Fruit fly (Drosophila melanogaster): ENCODE data around the gene CG10165.

The CG10165 gene

DNA sequence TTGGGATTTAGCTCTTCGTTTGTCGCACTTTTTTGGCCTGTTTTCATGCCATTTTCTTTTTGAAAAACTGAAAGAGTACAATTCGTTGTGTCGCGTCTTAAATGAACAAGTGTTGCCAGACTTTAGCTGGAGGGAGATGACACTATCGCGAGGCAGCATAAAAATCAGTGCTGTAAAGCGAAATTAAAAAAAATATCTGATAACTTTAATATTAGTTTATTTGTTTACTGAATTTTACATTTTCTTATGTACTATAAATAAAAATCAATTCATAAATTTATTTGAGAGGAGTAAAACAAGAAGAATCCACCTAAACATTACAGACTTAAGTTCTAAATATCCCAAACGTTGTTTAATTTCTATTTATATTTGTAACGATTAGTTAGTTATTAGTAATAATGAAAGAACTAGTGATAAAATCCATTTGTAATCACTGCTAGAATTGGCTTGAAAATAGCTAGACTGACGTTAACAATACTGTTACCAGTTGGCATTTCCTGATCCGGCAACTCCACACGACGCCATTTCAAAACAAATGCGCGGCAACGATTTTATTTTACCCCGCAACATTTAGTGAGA, 47.2 kb upstream of the CG10165 start, which contains the start of the genes spi and msb1l (continued):
- TF ChIP-seq OdsH (GFP tag; optimal IDR thresholded peaks at IDR 0.05) (peak; percentile 50), Eip75B (GFP tag; optimal IDR thresholded peaks at IDR 0.05) (no peak), net (GFP tag; optimal IDR thresholded peaks at IDR 0.05) (no peak), CG31627 (GFP tag; optimal IDR thresholded peaks at IDR 0.05) (peak; percentile 12), Hr38 (GFP tag; optimal IDR thresholded peaks at IDR 0.05) (no peak), acj6 (GFP tag; optimal IDR thresholded peaks at IDR 0.05) (peak; percentile 41), Lpt (GFP tag; optimal IDR thresholded peaks at IDR 0.05) (no peak), dac (GFP tag; optimal IDR thresholded peaks at IDR 0.05) (no peak), CG11902 (GFP tag; optimal IDR thresholded peaks at IDR 0.05) (peak; percentile 5), Sox102F (GFP tag; optimal IDR thresholded peaks at IDR 0.05) (no peak), CG15336 (GFP tag; IDR thresholded peaks at IDR 0.05) (no peak), cyc (GFP tag; optimal IDR thresholded peaks at IDR 0.05) (peak; percentile 48), eg (GFP tag; IDR thresholded peaks at IDR 0.05) (0 out of 3 replicates have a peak, but pooled peaks have one; percentile 2)

DNA sequence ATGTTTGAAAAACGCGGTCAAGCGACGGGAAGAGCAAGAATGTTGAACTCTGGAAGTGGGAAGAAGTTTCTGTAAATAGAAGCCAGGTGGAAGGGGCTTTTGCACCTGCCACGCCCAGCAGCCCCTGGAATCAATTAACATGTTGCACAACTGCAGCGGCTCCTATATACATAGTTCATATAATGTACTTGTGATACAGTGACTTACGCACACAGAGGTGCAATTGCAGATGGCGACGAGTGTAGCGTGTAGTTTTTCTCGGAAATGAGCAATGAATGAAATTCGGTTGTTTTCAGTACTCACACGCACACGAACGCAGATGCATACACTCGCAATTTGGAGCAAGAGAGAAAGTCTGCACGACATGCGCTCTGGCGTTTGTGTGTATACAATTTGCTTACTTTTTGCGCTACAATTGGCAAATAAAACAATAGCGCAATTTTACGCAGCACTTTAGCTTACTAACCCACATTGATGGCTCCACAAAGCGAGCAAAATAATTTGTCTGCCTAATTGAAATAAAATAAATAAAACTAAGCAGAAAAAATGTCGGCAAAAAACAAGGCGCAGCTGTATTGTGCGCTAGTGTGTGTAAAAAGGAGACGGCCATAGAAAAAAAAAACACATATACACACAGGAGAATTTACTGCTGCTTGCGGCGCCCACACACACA, 46.3 kb upstream of the CG10165 start:
- peak; percentile 31 for TF ChIP-seq fd59A (GFP tag; optimal IDR thresholded peaks at IDR 0.05)
- TF ChIP-seq CG7368 (GFP tag; optimal IDR thresholded peaks at IDR 0.05) = no peak
- TF ChIP-seq spab (GFP tag; optimal IDR thresholded peaks at IDR 0.05) = no peak
- no peak for TF ChIP-seq dsx (GFP tag; optimal IDR thresholded peaks at IDR 0.05; ENCODE audit: poor library complexity, severe bottlenecking)
- peak; percentile 1 for TF ChIP-seq Sox102F (GFP tag; optimal IDR thresholded peaks at IDR 0.05)
- 0 out of 3 replicates have a peak, but pooled peaks have one; percentile 33 for TF ChIP-seq eg (GFP tag; IDR thresholded peaks at IDR 0.05)
- peak; percentile 32 for TF ChIP-seq fd85E (GFP tag; optimal IDR thresholded peaks at IDR 0.05)
- TF ChIP-seq Blimp-1 (GFP tag; optimal IDR thresholded peaks at IDR 0.05) = peak; percentile 12
- peak; percentile 3 for TF ChIP-seq CG6854 (GFP tag; optimal IDR thresholded peaks at IDR 0.05)
- TF ChIP-seq Hr38 (GFP tag; optimal IDR thresholded peaks at IDR 0.05) = no peak
- peak; percentile 20 for TF ChIP-seq CG32006 (GFP tag; optimal IDR thresholded peaks at IDR 0.05)
- TF ChIP-seq CG6163 (GFP tag; IDR thresholded peaks at IDR 0.05) = peak; percentile 63; the same call in 2 of the 3 replicates
- TF ChIP-seq fkh (GFP tag; optimal IDR thresholded peaks at IDR 0.05) = peak; percentile 73
- TF ChIP-seq ss (GFP tag; optimal IDR thresholded peaks at IDR 0.05) = peak in 1 of 2 experiments; percentile 22
- TF ChIP-seq esn (GFP tag; optimal IDR thresholded peaks at IDR 0.05) = no peak
- peak; percentile 22 for TF ChIP-seq Eip75B (GFP tag; optimal IDR thresholded peaks at IDR 0.05)
- peak; percentile 3 for TF ChIP-seq CG16779 (tag; optimal IDR thresholded peaks at IDR 0.05)
- TF ChIP-seq Eip78C (GFP tag) = peak; percentile 87
- TF ChIP-seq CG8319 (GFP tag; optimal IDR thresholded peaks at IDR 0.05) = no peak

DNA sequence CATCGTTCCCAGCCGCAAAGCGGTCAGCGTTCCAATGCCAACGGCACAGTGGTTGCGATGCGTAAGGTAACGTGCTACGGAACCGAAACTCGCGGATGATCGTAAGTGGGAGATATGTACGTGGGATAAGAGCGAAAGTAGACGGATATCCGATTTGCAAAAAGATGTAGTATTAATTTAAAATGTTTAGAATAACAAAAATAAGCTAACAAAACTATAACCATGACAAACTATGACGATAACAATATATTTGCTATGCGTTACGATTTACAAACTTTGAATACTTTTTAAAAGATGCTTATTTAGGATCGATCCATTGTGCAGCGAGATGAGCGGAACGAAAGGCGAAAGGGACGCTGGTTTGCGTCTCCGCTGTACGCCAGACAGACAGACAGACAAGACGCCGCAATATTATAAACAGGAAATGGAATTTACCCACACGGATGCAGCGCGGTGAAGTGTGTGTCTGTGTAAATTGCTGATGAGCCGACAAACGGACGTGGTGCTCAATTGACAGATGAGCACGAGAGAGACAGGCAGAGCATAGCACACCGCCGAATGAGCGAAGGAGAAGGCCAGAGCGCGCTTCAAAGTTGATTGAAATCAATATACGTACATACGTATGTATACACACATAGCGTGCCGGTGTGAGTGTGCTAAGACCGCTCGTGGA, 45.7 kb upstream of the CG10165 start:
- TF ChIP-seq CG3919 (GFP tag; optimal IDR thresholded peaks at IDR 0.05) (peak; percentile 97), Blimp-1 (GFP tag; optimal IDR thresholded peaks at IDR 0.05) (peak; percentile 93), Sox15 (GFP tag; optimal IDR thresholded peaks at IDR 0.05) (peak; percentile 94), CG11294 (GFP tag; IDR thresholded peaks at IDR 0.05) (peak; percentile 91), CG11762 (GFP tag; optimal IDR thresholded peaks at IDR 0.05; ENCODE audit: insufficient read depth) (peak; percentile 95), Ets21C (GFP tag; optimal IDR thresholded peaks at IDR 0.05) (peak; percentile 95), ss (GFP tag; optimal IDR thresholded peaks at IDR 0.05) (peak; percentile 87 to 93), topi (GFP tag; optimal IDR thresholded peaks at IDR 0.05) (peak; percentile 98), CG7368 (GFP tag; optimal IDR thresholded peaks at IDR 0.05) (peak; percentile 93), Hr38 (GFP tag; optimal IDR thresholded peaks at IDR 0.05) (no peak), Sox102F (GFP tag; optimal IDR thresholded peaks at IDR 0.05) (peak; percentile 96), Eip78C (GFP tag) (peak; percentile 99), cyc (GFP tag; optimal IDR thresholded peaks at IDR 0.05) (peak; percentile 97), OdsH (GFP tag; optimal IDR thresholded peaks at IDR 0.05) (peak; percentile 97), spab (GFP tag; optimal IDR thresholded peaks at IDR 0.05) (peak; percentile 95), Smox (GFP tag; optimal IDR thresholded peaks at IDR 0.05) (peak; percentile 96), Gug (GFP tag; IDR thresholded peaks at IDR 0.05) (peak; percentile 93), Lpt (GFP tag; optimal IDR thresholded peaks at IDR 0.05) (peak; percentile 93), fd59A (GFP tag; optimal IDR thresholded peaks at IDR 0.05) (peak; percentile 96), CG10669 (GFP tag; optimal IDR thresholded peaks at IDR 0.05) (peak; percentile 97), dac (GFP tag; optimal IDR thresholded peaks at IDR 0.05) (peak; percentile 97), CG8119 (GFP tag; IDR thresholded peaks at IDR 0.05) (peak; percentile 97), CG31627 (GFP tag; optimal IDR thresholded peaks at IDR 0.05) (peak; percentile 98), CG6276 (GFP tag; optimal IDR thresholded peaks at IDR 0.05) (peak; percentile 96), fd85E (GFP tag; optimal IDR thresholded peaks at IDR 0.05) (peak; percentile 60), svp (GFP tag) (peak; percentile 98), CG16779 (tag; optimal IDR thresholded peaks at IDR 0.05) (peak; percentile 94), fkh (GFP tag; optimal IDR thresholded peaks at IDR 0.05) (peak; percentile 79), salr (GFP tag; optimal IDR thresholded peaks at IDR 0.05) (peak; percentile 92 to 98), Sox14 (GFP tag; optimal IDR thresholded peaks at IDR 0.05) (peak; percentile 98)

All from whole organism, prepupa.